Fruit fly (Drosophila melanogaster) whole organism, embryonic: ENCODE results near the gene cd.

Source experiments
- Bgb ChIP-seq: fragments of 200-800 bp; sonication (Bioruptor generic); IDR thresholded peaks from 2 replicates; pipeline ENCODE4 v1.3.6; 2022; ENCODE audit warnings: missing biosample characterization, missing genetic modification characterization; ENCODE audit not compliant: partially characterized antibody
- CG10321 ChIP-seq: fragments of 200-800 bp; sonication (Bioruptor generic); IDR thresholded peaks from 2 replicates; pipeline ENCODE4 v1.3.6; 2022; ENCODE audit warnings: missing biosample characterization, missing genetic modification characterization
- CG10565 ChIP-seq: fragments of 200-800 bp; sonication (Bioruptor generic); optimal IDR thresholded peaks from 3 replicates; lab custom pipeline; 2016; ENCODE audit warnings: missing biosample characterization, mild to moderate bottlenecking, missing genetic modification characterization
- CG12942 ChIP-seq: fragments of 200-800 bp; sonication (Bioruptor generic); optimal IDR thresholded peaks from 3 replicates; lab custom pipeline; 2016; ENCODE audit warnings: missing biosample characterization, missing genetic modification characterization
- CG13775 ChIP-seq: fragments of 200-800 bp; sonication (Bioruptor generic); optimal IDR thresholded peaks from 3 replicates; lab custom pipeline; 2017; ENCODE audit warnings: missing biosample characterization, mild to moderate bottlenecking, missing genetic modification characterization
- CG15011 ChIP-seq: fragments of 200-800 bp; sonication (Bioruptor generic); optimal IDR thresholded peaks from 3 replicates; lab custom pipeline; 2018; ENCODE audit warnings: missing biosample characterization, mild to moderate bottlenecking, missing genetic modification characterization
- CG15601 ChIP-seq: fragments of 200-800 bp; sonication (Bioruptor generic); optimal IDR thresholded peaks from 3 replicates; lab custom pipeline; 2019; ENCODE audit warnings: missing biosample characterization, mild to moderate bottlenecking, missing genetic modification characterization, moderate library complexity
- CG1603 ChIP-seq: fragments of 200-800 bp; sonication (Bioruptor generic); optimal IDR thresholded peaks from 2 replicates; lab custom pipeline; 2019; ENCODE audit warnings: missing biosample characterization, mild to moderate bottlenecking, missing genetic modification characterization, moderate library complexity
- CG16813 ChIP-seq: fragments of 200-800 bp; sonication (Bioruptor generic); IDR thresholded peaks from 3 replicates; pipeline ENCODE4 v1.3.6; 2022; ENCODE audit warnings: missing biosample characterization, missing genetic modification characterization; ENCODE audit not compliant: partially characterized antibody
- CG1832 ChIP-seq: fragments of 200-800 bp; sonication (Bioruptor generic); optimal IDR thresholded peaks from 2 replicates; lab custom pipeline; 2017; ENCODE audit warnings: missing biosample characterization, mild to moderate bottlenecking, missing genetic modification characterization, inconsistent platforms
- CG18764 ChIP-seq: fragments of 200-800 bp; sonication (Bioruptor generic); optimal IDR thresholded peaks from 3 replicates; lab custom pipeline; 2016; ENCODE audit warnings: missing biosample characterization, missing genetic modification characterization
- CG2120 ChIP-seq: fragments of 200-800 bp; sonication (Bioruptor generic); optimal IDR thresholded peaks from 3 replicates; lab custom pipeline; 2016; ENCODE audit warnings: missing biosample characterization, missing genetic modification characterization
- CG2678 ChIP-seq: fragments of 200-800 bp; sonication (Bioruptor generic); optimal IDR thresholded peaks from 3 replicates; lab custom pipeline; 2019; ENCODE audit warnings: missing biosample characterization, mild to moderate bottlenecking, missing genetic modification characterization, moderate library complexity
- CG30403 ChIP-seq: fragments of 200-800 bp; sonication (Bioruptor generic); optimal IDR thresholded peaks from 3 replicates; lab custom pipeline; 2016; ENCODE audit warnings: missing biosample characterization, missing genetic modification characterization
- CG32767 ChIP-seq: fragments of 200-800 bp; sonication (Bioruptor generic); IDR thresholded peaks from 2 replicates; pipeline ENCODE4 v1.3.6; 2022; ENCODE audit warnings: missing biosample characterization, missing genetic modification characterization
- Camta ChIP-seq: fragments of 200-800 bp; sonication (Bioruptor generic); optimal IDR thresholded peaks from 2 replicates; lab custom pipeline; 2016; ENCODE audit warnings: missing biosample characterization, missing genetic modification characterization
- D19B ChIP-seq: fragments of 200-800 bp; sonication (Bioruptor generic); optimal IDR thresholded peaks from 2 replicates; lab custom pipeline; 2017; ENCODE audit warnings: missing biosample characterization, mild to moderate bottlenecking, missing genetic modification characterization
- Deaf1 ChIP-seq: fragments of 200-800 bp; optimal IDR thresholded peaks from 3 replicates; lab custom pipeline; 2019; ENCODE audit warnings: missing biosample characterization, mild to moderate bottlenecking, missing genetic modification characterization, moderate library complexity
- E2f1 ChIP-seq: fragments of 200-800 bp; sonication (Bioruptor generic); IDR thresholded peaks from 2 replicates; pipeline ENCODE4 v1.3.6; 2022; ENCODE audit warnings: missing biosample characterization, missing genetic modification characterization
- Hr3 ChIP-seq: fragments of 200-800 bp; sonication (Bioruptor generic); optimal IDR thresholded peaks from 3 replicates; lab custom pipeline; 2016; ENCODE audit warnings: missing biosample characterization, missing genetic modification characterization
- Lhr ChIP-seq: fragments of 200-800 bp; sonication (Bioruptor generic); optimal IDR thresholded peaks from 3 replicates; lab custom pipeline; 2017; ENCODE audit warnings: mild to moderate bottlenecking, missing biosample characterization, missing genetic modification reagents, missing genetic modification characterization
- Med ChIP-seq: fragments of 200-800 bp; sonication (Bioruptor generic); peaks from one replicate; lab custom pipeline; 2016; ENCODE audit warnings: missing biosample characterization, missing genetic modification characterization, mild to moderate bottlenecking, inconsistent platforms, moderate library complexity
- Neu2 ChIP-seq: fragments of 200-800 bp; sonication (Bioruptor generic); optimal IDR thresholded peaks from 3 replicates; lab custom pipeline; 2016; ENCODE audit warnings: missing biosample characterization, missing genetic modification characterization, borderline replicate concordance
- Ssrp ChIP-seq: fragments of 200-800 bp; sonication (Bioruptor generic); optimal IDR thresholded peaks from 2 replicates; lab custom pipeline; 2018; ENCODE audit warnings: missing biosample characterization, mild to moderate bottlenecking, missing genetic modification characterization, moderate library complexity
- TFAM ChIP-seq: fragments of 200-800 bp; sonication (Bioruptor generic); optimal IDR thresholded peaks from 2 replicates; lab custom pipeline; 2017; ENCODE audit warnings: missing biosample characterization, missing genetic modification characterization, inconsistent platforms
- YL-1 ChIP-seq: fragments of 200-800 bp; sonication (Bioruptor generic); optimal IDR thresholded peaks from 3 replicates; lab custom pipeline; 2017; ENCODE audit warnings: missing biosample characterization, mild to moderate bottlenecking, missing genetic modification characterization
- cato ChIP-seq: fragments of 200-800 bp; sonication (Bioruptor generic); optimal IDR thresholded peaks from 2 replicates; lab custom pipeline; 2016; ENCODE audit warnings: missing biosample characterization, missing genetic modification characterization, borderline replicate concordance
- chm ChIP-seq: fragments of 200-800 bp; sonication (Bioruptor generic); IDR thresholded peaks from 2 replicates; pipeline ENCODE4 v1.3.6; 2022; ENCODE audit warnings: missing biosample characterization, missing genetic modification characterization
- ewg ChIP-seq: fragments of 200-800 bp; sonication (Bioruptor generic); optimal IDR thresholded peaks from 3 replicates; lab custom pipeline; 2017; ENCODE audit warnings: mild to moderate bottlenecking, missing biosample characterization, missing genetic modification reagents, missing genetic modification characterization
- gsb-n ChIP-seq: fragments of 200-800 bp; sonication (Bioruptor generic); optimal IDR thresholded peaks from 3 replicates; lab custom pipeline; 2018; ENCODE audit warnings: missing biosample characterization, mild to moderate bottlenecking, missing genetic modification characterization
- inv ChIP-seq: fragments of 200-800 bp; sonication (Bioruptor generic); IDR thresholded peaks from 2 replicates; pipeline ENCODE4 v1.3.6; 2022; ENCODE audit warnings: missing biosample characterization, missing genetic modification characterization; ENCODE audit not compliant: partially characterized antibody
- knrl ChIP-seq: fragments of 200-800 bp; sonication (Bioruptor generic); IDR thresholded peaks from 3 replicates; pipeline ENCODE4 v1.3.6; 2022; ENCODE audit warnings: missing biosample characterization, missing genetic modification characterization; ENCODE audit not compliant: partially characterized antibody
- nerfin-1 ChIP-seq: fragments of 200-800 bp; sonication (Bioruptor generic); optimal IDR thresholded peaks from 3 replicates; lab custom pipeline; 2019; ENCODE audit warnings: missing biosample characterization, mild to moderate bottlenecking, missing genetic modification characterization, moderate library complexity
- pfk ChIP-seq: fragments of 200-800 bp; sonication (Bioruptor generic); optimal IDR thresholded peaks from 2 replicates; lab custom pipeline; 2018; ENCODE audit warnings: missing biosample characterization, mild to moderate bottlenecking, missing genetic modification characterization, moderate library complexity
- pros ChIP-seq: fragments of 200-800 bp; sonication (Bioruptor generic); optimal IDR thresholded peaks from 3 replicates; lab custom pipeline; 2019; ENCODE audit warnings: missing biosample characterization, mild to moderate bottlenecking, missing genetic modification characterization, moderate library complexity
- pum ChIP-seq: fragments of 200-800 bp; sonication (Bioruptor generic); optimal IDR thresholded peaks from 2 replicates; lab custom pipeline; 2016; ENCODE audit warnings: missing biosample characterization, missing genetic modification characterization
- repo ChIP-seq: fragments of 200-800 bp; sonication (Bioruptor generic); optimal IDR thresholded peaks from 2 replicates; lab custom pipeline; 2016; ENCODE audit warnings: missing biosample characterization, missing genetic modification characterization
- sisA ChIP-seq: fragments of 200-800 bp; sonication (Bioruptor generic); IDR thresholded peaks from 2 replicates; pipeline ENCODE4 v1.3.6; 2022; ENCODE audit warnings: missing biosample characterization, missing genetic modification characterization
- slou ChIP-seq: fragments of 200-800 bp; sonication (Bioruptor generic); optimal IDR thresholded peaks from 3 replicates; lab custom pipeline; 2016; ENCODE audit warnings: missing biosample characterization, missing genetic modification characterization
- slp2 ChIP-seq: fragments of 200-800 bp; sonication (Bioruptor generic); optimal IDR thresholded peaks from 2 replicates; lab custom pipeline; 2016; ENCODE audit warnings: missing biosample characterization, missing genetic modification characterization
- sr ChIP-seq: fragments of 200-800 bp; sonication (Bioruptor generic); IDR thresholded peaks from 3 replicates; pipeline ENCODE4 v1.3.6; 2022; ENCODE audit warnings: missing biosample characterization, missing genetic modification characterization
- stc ChIP-seq: fragments of 200-800 bp; sonication (Bioruptor generic); IDR thresholded peaks from 2 replicates; pipeline ENCODE4 v1.3.6; 2022; ENCODE audit warnings: missing biosample characterization, missing genetic modification characterization
- stwl ChIP-seq: fragments of 200-800 bp; sonication (Bioruptor generic); optimal IDR thresholded peaks from 3 replicates; lab custom pipeline; 2018; ENCODE audit warnings: missing biosample characterization, mild to moderate bottlenecking, missing genetic modification characterization, moderate library complexity
- trh ChIP-seq: fragments of 200-800 bp; sonication (Bioruptor generic); optimal IDR thresholded peaks from 2 replicates; lab custom pipeline; 2016; ENCODE audit warnings: missing biosample characterization, missing genetic modification characterization
- vnd ChIP-seq: fragments of 200-800 bp; sonication (Bioruptor generic); IDR thresholded peaks from 3 replicates; pipeline ENCODE4 v1.3.6; 2022; ENCODE audit warnings: missing biosample characterization, missing genetic modification characterization; ENCODE audit not compliant: partially characterized antibody
- zen ChIP-seq: fragments of 200-800 bp; sonication (Bioruptor generic); optimal IDR thresholded peaks from 3 replicates; lab custom pipeline; 2018; ENCODE audit warnings: missing biosample characterization, mild to moderate bottlenecking, missing genetic modification characterization, moderate library complexity
- zf30C ChIP-seq: fragments of 200-800 bp; sonication (Bioruptor generic); optimal IDR thresholded peaks from 3 replicates; lab custom pipeline; 2018; ENCODE audit warnings: missing biosample characterization, mild to moderate bottlenecking, missing genetic modification characterization
- zfh2 ChIP-seq: fragments of 200-800 bp; sonication (Bioruptor generic); optimal IDR thresholded peaks from 2 replicates; lab custom pipeline; 2016; ENCODE audit warnings: missing biosample characterization, missing genetic modification characterization

The cd gene

dm6 chr3R:22724149-22724973 lies 29.6 kb downstream of the cd start, which contains the start of gene Irp-1A (continued):
- TF ChIP-seq CG2120 (GFP tag; lab: Kevin White, UChicago) = peak; percentile 78
- peak; percentile 81 for TF ChIP-seq CG16813
- no peak for TF ChIP-seq trh (GFP tag; lab: Kevin White, UChicago)
- TF ChIP-seq stwl (tag; lab: Kevin White, UChicago) = peak; percentile 34
- peak; percentile 87 for TF ChIP-seq CG2678
- no peak for TF ChIP-seq sr (GFP tag; lab: Robert Waterston, UW)
- TF ChIP-seq nerfin-1 (tag; lab: Kevin White, UChicago) = peak; percentile 66
- peak; percentile 24; the same call in 1 of the 2 replicates for TF ChIP-seq sisA
- TF ChIP-seq Ssrp (tag; lab: Kevin White, UChicago) = peak; percentile 66
- peak; percentile 72 for TF ChIP-seq inv
- peak; percentile 7 for TF ChIP-seq pum
- TF ChIP-seq Med (GFP tag; lab: Kevin White, UChicago) = peak; percentile 82
- TF ChIP-seq cato (GFP tag; lab: Kevin White, UChicago) = no peak
- TF ChIP-seq CG1832 (GFP tag; lab: Kevin White, UChicago) = no peak
- TF ChIP-seq slou (GFP tag; lab: Kevin White, UChicago) = peak; percentile 54
- peak; percentile 82 for TF ChIP-seq knrl (GFP tag; lab: Robert Waterston, UW)
- no peak for TF ChIP-seq slp2
- peak; percentile 74; the same call in 2 of the 3 replicates for TF ChIP-seq vnd
- TF ChIP-seq CG10565 (GFP tag; lab: Kevin White, UChicago) = no peak
- no peak for TF ChIP-seq TFAM (GFP tag; lab: Kevin White, UChicago)
- peak; percentile 57 for TF ChIP-seq Deaf1 (tag; lab: Kevin White, UChicago)
- peak; percentile 22 for TF ChIP-seq Camta (GFP tag; lab: Kevin White, UChicago)
- peak; percentile 78 for TF ChIP-seq stc (GFP tag; lab: Robert Waterston, UW)
- peak; percentile 57 for TF ChIP-seq zen (tag; lab: Kevin White, UChicago)
- peak; percentile 83 for TF ChIP-seq YL-1 (GFP tag; lab: Kevin White, UChicago)
- TF ChIP-seq gsb-n (tag; lab: Kevin White, UChicago) = peak; percentile 79
- TF ChIP-seq CG13775 (GFP tag; lab: Kevin White, UChicago) = peak; percentile 69
- no peak for TF ChIP-seq repo (GFP tag; lab: Kevin White, UChicago)
- TF ChIP-seq zf30C = peak; percentile 96
- TF ChIP-seq CG18764 (GFP tag; lab: Kevin White, UChicago) = peak; percentile 64
- peak; percentile 72 for TF ChIP-seq Hr3 (GFP tag; lab: Kevin White, UChicago)
- no peak for TF ChIP-seq Neu2 (GFP tag; lab: Kevin White, UChicago)
- peak; percentile 70 for TF ChIP-seq CG15601
- TF ChIP-seq D19B = peak; percentile 23
- peak; percentile 61 for TF ChIP-seq CG1603 (tag; lab: Kevin White, UChicago)
- TF ChIP-seq CG15011 (GFP tag; lab: Kevin White, UChicago) = peak; percentile 40
- TF ChIP-seq E2f1 (GFP tag; lab: Robert Waterston, UW) = peak; percentile 84
- no peak for TF ChIP-seq pfk (GFP tag; lab: Kevin White, UChicago)
- TF ChIP-seq CG32767 (GFP tag; lab: Robert Waterston, UW) = peak; percentile 43
- peak; percentile 19 for TF ChIP-seq ewg (GFP tag; lab: Kevin White, UChicago)
- TF ChIP-seq Lhr (GFP tag; lab: Kevin White, UChicago) = peak; percentile 47
- TF ChIP-seq CG30403 (GFP tag; lab: Kevin White, UChicago) = peak; percentile 79
- TF ChIP-seq CG12942 (GFP tag; lab: Kevin White, UChicago) = peak; percentile 59
- TF ChIP-seq chm (GFP tag; lab: Robert Waterston, UW) = no peak
- TF ChIP-seq CG10321 = peak; percentile 27; the same call in 1 of the 2 replicates
- TF ChIP-seq Bgb (GFP tag; lab: Robert Waterston, UW) = peak; percentile 86
- TF ChIP-seq pros (GFP tag; lab: Kevin White, UChicago) = no peak
- TF ChIP-seq zfh2 (GFP tag; lab: Kevin White, UChicago) = peak; percentile 14
